Fruit fly (Drosophila melanogaster): ENCODE results near the gene CG11854.

Gene CG11854

dm6 chr3R:25193726-25194204, 48.1 kb upstream of the CG11854 start, which contains the start of gene lobo (continued):
- TF ChIP-seq sens-2 (GFP tag; IDR thresholded peaks at IDR 0.05) (peak; percentile 75), CG10267 (tag; optimal IDR thresholded peaks at IDR 0.05) (peak; percentile 58), CG13296 (GFP tag; optimal IDR thresholded peaks at IDR 0.05) (peak; percentile 43), H15 (GFP tag; IDR thresholded peaks at IDR 0.05) (peak; percentile 61; the same call in 2 of the 3 replicates), CG13123 (GFP tag; optimal IDR thresholded peaks at IDR 0.05) (peak; percentile 7), CG18011 (GFP tag; optimal IDR thresholded peaks at IDR 0.05) (peak; percentile 95), CG2202 (tag; optimal IDR thresholded peaks at IDR 0.05) (peak; percentile 47), jigr1 (GFP tag; IDR thresholded peaks at IDR 0.05) (no peak), Eip74EF (GFP tag; optimal IDR thresholded peaks at IDR 0.05) (peak; percentile 35 to 73), CG12299 (tag; optimal IDR thresholded peaks at IDR 0.05) (peak; percentile 54), nerfin-2 (GFP tag; IDR thresholded peaks at IDR 0.05; ENCODE audit: partially characterized antibody) (no peak), vvl (GFP tag; IDR thresholded peaks at IDR 0.05) (peak; percentile 34; the same call in 1 of the 2 replicates), trh (GFP tag; optimal IDR thresholded peaks at IDR 0.05) (peak; percentile 45), Lim3 (GFP tag; IDR thresholded peaks at IDR 0.05) (no peak), Sin3A (optimal IDR thresholded peaks at IDR 0.05) (no peak), NfI (GFP tag; optimal IDR thresholded peaks at IDR 0.05) (peak; percentile 85), fd3F (GFP tag; optimal IDR thresholded peaks at IDR 0.05) (peak; percentile 53), dpn (GFP tag; optimal IDR thresholded peaks at IDR 0.05) (peak; percentile 49 to 73), Doc2 (GFP tag; IDR thresholded peaks at IDR 0.05) (no peak), Asciz (GFP tag; optimal IDR thresholded peaks at IDR 0.05) (no peak), CG4282 (GFP tag; optimal IDR thresholded peaks at IDR 0.05) (no peak), Scr (GFP tag; IDR thresholded peaks at IDR 0.05; ENCODE audit: partially characterized antibody) (no peak), B-H1 (GFP tag; IDR thresholded peaks at IDR 0.05) (no peak; the same call in 2 of the 3 replicates), insv (GFP tag; optimal IDR thresholded peaks at IDR 0.05) (peak; percentile 90 to 99), lov (optimal IDR thresholded peaks at IDR 0.05) (no peak), lov (GFP tag; IDR thresholded peaks at IDR 0.05) (0 out of 3 replicates have a peak, but pooled peaks have one; percentile 65), CG6175 (GFP tag; IDR thresholded peaks at IDR 0.05) (no peak), Xrp1 (GFP tag; IDR thresholded peaks at IDR 0.05) (no peak), ATbp (GFP tag; optimal IDR thresholded peaks at IDR 0.05) (no peak), CG16813 (GFP tag; IDR thresholded peaks at IDR 0.05; ENCODE audit: partially characterized antibody) (no peak), hbn (GFP tag; IDR thresholded peaks at IDR 0.05; ENCODE audit: partially characterized antibody) (no peak), CG43689 (GFP tag; IDR thresholded peaks at IDR 0.05) (no peak), knrl (GFP tag; IDR thresholded peaks at IDR 0.05; ENCODE audit: partially characterized antibody) (peak; percentile 73; the same call in 1 of the 3 replicates), CG5953 (GFP tag; IDR thresholded peaks at IDR 0.05) (peak; percentile 72), CG10543 (GFP tag; optimal IDR thresholded peaks at IDR 0.05) (peak; percentile 18), B-H2 (GFP tag; optimal IDR thresholded peaks at IDR 0.05) (peak; percentile 73), chinmo (GFP tag; IDR thresholded peaks at IDR 0.05; ENCODE audit: partially characterized antibody) (0 out of 4 replicates have a peak, but pooled peaks have one; percentile 26), Dp (GFP tag; optimal IDR thresholded peaks at IDR 0.05) (peak; percentile 29), Antp (GFP tag; optimal IDR thresholded peaks at IDR 0.05) (peak; percentile 10), CG10209 (GFP tag; optimal IDR thresholded peaks at IDR 0.05) (peak; percentile 59), CG16863 (GFP tag; optimal IDR thresholded peaks at IDR 0.05) (peak; percentile 0), gsb (GFP tag; IDR thresholded peaks at IDR 0.05) (no peak), Dad (GFP tag; optimal IDR thresholded peaks at IDR 0.05) (peak; percentile 30), CG17912 (GFP tag; optimal IDR thresholded peaks at IDR 0.05) (peak; percentile 67), Bteb2 (GFP tag; optimal IDR thresholded peaks at IDR 0.05) (peak; percentile 35), wdn (GFP tag; IDR thresholded peaks at IDR 0.05) (peak; percentile 48; the same call in 1 of the 2 replicates), bsh (GFP tag; optimal IDR thresholded peaks at IDR 0.05) (no peak), CG1832 (GFP tag; optimal IDR thresholded peaks at IDR 0.05) (no peak), esg (GFP tag; conservative IDR thresholded peaks at IDR 0.05) (no peak), CG7372 (GFP tag; IDR thresholded peaks at IDR 0.05) (peak; percentile 61)
